Worm (Caenorhabditis elegans) whole organism, L4/young adult: Measurements from ENCODE around the gene C35D6.4.

ENCODE experiments used
- W03F9.2 ChIP-seq: fragments of 150-350 bp; optimal IDR thresholded peaks from 2 replicates; lab custom pipeline; 2014; ENCODE audit warnings: missing biosample characterization, missing genetic modification characterization
- dao-5 ChIP-seq: sonication (generic microtip); optimal IDR thresholded peaks from 2 replicates; lab custom pipeline; 2016; ENCODE audit warnings: missing genotype, missing genetic modification characterization, moderate library complexity, missing compliant biosample characterization
- him-1 ChIP-seq: sonication (generic microtip); optimal IDR thresholded peaks from 2 replicates; lab custom pipeline; 2016; ENCODE audit warnings: missing genotype, missing genetic modification reagents, missing genetic modification characterization, missing compliant biosample characterization

- TF ChIP-seq him-1 (tag; lab: Kevin White, UChicago) (no peak), dao-5 (tag; lab: Kevin White, UChicago) (no peak), W03F9.2 (no peak)
These were observed at the start of gene C35D6.4 for ce11 chrIV:16350690-16351089.
